Fruit fly (Drosophila melanogaster): ENCODE results near the gene Gabat.

Gabat gene

DNA sequence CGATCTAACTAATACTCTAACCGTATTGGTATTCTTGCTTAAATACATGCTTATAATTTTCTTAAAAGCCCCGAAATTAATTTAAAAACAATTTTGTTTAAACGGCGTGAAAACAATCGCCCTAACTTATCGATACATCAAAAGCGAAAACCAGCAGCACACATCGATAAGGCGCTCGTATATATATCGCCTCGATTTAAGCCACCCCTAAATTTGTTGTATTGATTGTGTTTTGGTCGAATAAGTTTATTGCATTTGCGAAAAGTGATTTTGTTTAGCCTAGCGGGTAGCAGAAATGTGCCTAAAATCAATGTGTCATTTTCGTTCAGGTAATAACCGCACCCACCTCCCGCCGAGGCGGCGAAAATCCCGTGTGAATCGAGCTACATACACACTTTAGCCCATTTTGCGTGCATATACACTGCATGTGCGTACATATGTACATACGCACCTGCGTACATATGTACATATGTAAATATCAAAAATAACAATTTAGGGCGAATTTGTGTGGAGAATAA, 8.7 kb downstream of the Gabat start, which contains the start of the genes CG7646 and Nca (continued):
- no peak for TF ChIP-seq pb (GFP tag; optimal IDR thresholded peaks at IDR 0.05)
- TF ChIP-seq Doc3 (GFP tag; IDR thresholded peaks at IDR 0.05; ENCODE audit: partially characterized antibody), result peak; percentile 86
- no peak for TF ChIP-seq gce (GFP tag; IDR thresholded peaks at IDR 0.05)
- no peak for TF ChIP-seq tap (tag; optimal IDR thresholded peaks at IDR 0.05)
- TF ChIP-seq CG4707 (GFP tag; optimal IDR thresholded peaks at IDR 0.05), result no peak
- TF ChIP-seq CG12104 (GFP tag; optimal IDR thresholded peaks at IDR 0.05), result peak; percentile 21
- peak in 1 of 2 experiments; percentile 91 for TF ChIP-seq insv (GFP tag; optimal IDR thresholded peaks at IDR 0.05)
- peak; percentile 60 for TF ChIP-seq Dp (GFP tag; optimal IDR thresholded peaks at IDR 0.05)
- TF ChIP-seq CG14860 (GFP tag; IDR thresholded peaks at IDR 0.05; ENCODE audit: partially characterized antibody), result peak; percentile 88
- peak; percentile 66 for TF ChIP-seq CG4328 (GFP tag; optimal IDR thresholded peaks at IDR 0.05)
- no peak; the same call in 3 of the 4 replicates for TF ChIP-seq chinmo (GFP tag; IDR thresholded peaks at IDR 0.05; ENCODE audit: partially characterized antibody)
- no peak for TF ChIP-seq sug (tag; optimal IDR thresholded peaks at IDR 0.05)
- no peak for TF ChIP-seq CG2875 (GFP tag; optimal IDR thresholded peaks at IDR 0.05)
- peak; percentile 77 for TF ChIP-seq Elba2 (GFP tag; optimal IDR thresholded peaks at IDR 0.05)
- no peak for TF ChIP-seq Fer1 (GFP tag; optimal IDR thresholded peaks at IDR 0.05)
- no peak for TF ChIP-seq yki (optimal IDR thresholded peaks at IDR 0.05)
- TF ChIP-seq crp (GFP tag; optimal IDR thresholded peaks at IDR 0.05), result no peak
- no peak for TF ChIP-seq tio (GFP tag; optimal IDR thresholded peaks at IDR 0.05)
- TF ChIP-seq CG3726 (GFP tag; IDR thresholded peaks at IDR 0.05), result no peak
- TF ChIP-seq CG5245 (GFP tag; optimal IDR thresholded peaks at IDR 0.05), result no peak
- TF ChIP-seq ems (GFP tag; optimal IDR thresholded peaks at IDR 0.05), result no peak
- no peak for TF ChIP-seq gcm (GFP tag; optimal IDR thresholded peaks at IDR 0.05)
- no peak for TF ChIP-seq CG7357 (GFP tag; IDR thresholded peaks at IDR 0.05)
- no peak for TF ChIP-seq dmrt11E (tag; optimal IDR thresholded peaks at IDR 0.05)
- peak; percentile 64 for TF ChIP-seq CG10543 (GFP tag; optimal IDR thresholded peaks at IDR 0.05)
- TF ChIP-seq Dfd (GFP tag; optimal IDR thresholded peaks at IDR 0.05), result no peak
- no peak for TF ChIP-seq Neu2 (GFP tag; optimal IDR thresholded peaks at IDR 0.05; ENCODE audit: borderline replicate concordance)
- no peak for TF ChIP-seq Fer3 (tag; optimal IDR thresholded peaks at IDR 0.05)
- no peak for TF ChIP-seq CG4282 (GFP tag; optimal IDR thresholded peaks at IDR 0.05)
- no peak for TF ChIP-seq Hmx (GFP tag; optimal IDR thresholded peaks at IDR 0.05)
- no peak for TF ChIP-seq CG6683 (GFP tag; optimal IDR thresholded peaks at IDR 0.05)
- TF ChIP-seq Pdp1 (GFP tag; optimal IDR thresholded peaks at IDR 0.05), result no peak
- no peak for TF ChIP-seq wor (GFP tag; IDR thresholded peaks at IDR 0.05)
- TF ChIP-seq stc (GFP tag; IDR thresholded peaks at IDR 0.05), result no peak; the same call in 1 of the 2 replicates
- no peak for TF ChIP-seq H15 (GFP tag; IDR thresholded peaks at IDR 0.05)
- TF ChIP-seq grn (GFP tag; optimal IDR thresholded peaks at IDR 0.05), result no peak
- peak; percentile 85 for TF ChIP-seq unc-4 (GFP tag; IDR thresholded peaks at IDR 0.05; ENCODE audit: partially characterized antibody)
- TF ChIP-seq Dip3 (GFP tag; optimal IDR thresholded peaks at IDR 0.05), result no peak
- no peak for TF ChIP-seq bsh (GFP tag; optimal IDR thresholded peaks at IDR 0.05)
- TF ChIP-seq slou (GFP tag; optimal IDR thresholded peaks at IDR 0.05), result no peak
- TF ChIP-seq CG34224 (GFP tag; IDR thresholded peaks at IDR 0.05; ENCODE audit: partially characterized antibody), result peak; percentile 87
- no peak for TF ChIP-seq CG10979 (tag; optimal IDR thresholded peaks at IDR 0.05)
- no peak for TF ChIP-seq crol (GFP tag; IDR thresholded peaks at IDR 0.05)
- no peak for TF ChIP-seq oc (tag; optimal IDR thresholded peaks at IDR 0.05)
- TF ChIP-seq lov (optimal IDR thresholded peaks at IDR 0.05), result no peak
- TF ChIP-seq lov (GFP tag; IDR thresholded peaks at IDR 0.05), result no peak
- TF ChIP-seq CG9437 (GFP tag; optimal IDR thresholded peaks at IDR 0.05), result no peak
- TF ChIP-seq CG4617 (GFP tag; optimal IDR thresholded peaks at IDR 0.05; ENCODE audit: borderline replicate concordance), result peak; percentile 65
- TF ChIP-seq CG15696 (tag; optimal IDR thresholded peaks at IDR 0.05), result peak; percentile 47
- TF ChIP-seq GATAe (GFP tag; conservative IDR thresholded peaks at IDR 0.05), result no peak
